Fruit fly (Drosophila melanogaster): Measurements from ENCODE around the gene CG3679.

The CG3679 gene

dm6 chrX:16335107-16335642, 31.5 kb downstream of the CG3679 start (continued):
- TF ChIP-seq Hr38 (GFP tag; optimal IDR thresholded peaks at IDR 0.05) (no peak), Hr4 (GFP tag; optimal IDR thresholded peaks at IDR 0.05) (peak; percentile 74), fd85E (GFP tag; optimal IDR thresholded peaks at IDR 0.05) (peak; percentile 66), pdm3 (GFP tag; optimal IDR thresholded peaks at IDR 0.05) (peak; percentile 84), Hr39 (GFP tag; optimal IDR thresholded peaks at IDR 0.05) (peak; percentile 76), lz (GFP tag; optimal IDR thresholded peaks at IDR 0.05) (peak; percentile 77), Sox14 (GFP tag; optimal IDR thresholded peaks at IDR 0.05) (peak; percentile 79), Met (GFP tag; optimal IDR thresholded peaks at IDR 0.05) (peak; percentile 79), CG31627 (GFP tag; optimal IDR thresholded peaks at IDR 0.05) (peak; percentile 75), CG4318 (GFP tag; optimal IDR thresholded peaks at IDR 0.05) (peak; percentile 68), Ets21C (GFP tag; optimal IDR thresholded peaks at IDR 0.05) (peak; percentile 70), CG8632 (GFP tag; optimal IDR thresholded peaks at IDR 0.05) (peak; percentile 76), salr (GFP tag; optimal IDR thresholded peaks at IDR 0.05) (peak; percentile 35 to 81)

dm6 chrX:16350062-16350461, 46.4 kb downstream of the CG3679 start, which contains the start of gene sl:
Gene sl, plus strand, starts transcription at chrX:16350315.
- TF ChIP-seq CG32006 (GFP tag; optimal IDR thresholded peaks at IDR 0.05) (no peak), CG31627 (GFP tag; optimal IDR thresholded peaks at IDR 0.05) (peak; percentile 12), CG6792 (GFP tag; optimal IDR thresholded peaks at IDR 0.05) (no peak)

All from whole organism, prepupa.